Fruit fly (Drosophila melanogaster) whole organism, embryonic: ENCODE data around the gene hang.

Experiments
- ATbp ChIP-seq: fragments of 200-800 bp; sonication (Bioruptor generic); optimal IDR thresholded peaks from 2 replicates; lab custom pipeline; 2017; ENCODE audit warnings: missing biosample characterization, mild to moderate bottlenecking, missing genetic modification characterization, missing genetic modification reagents
- CG2202 ChIP-seq: fragments of 200-800 bp; sonication (Bioruptor generic); optimal IDR thresholded peaks from 2 replicates; lab custom pipeline; 2018; ENCODE audit warnings: missing biosample characterization, mild to moderate bottlenecking, missing genetic modification characterization
- CG2712 ChIP-seq: fragments of 200-800 bp; optimal IDR thresholded peaks from 3 replicates; lab custom pipeline; 2019; ENCODE audit warnings: missing biosample characterization, mild to moderate bottlenecking, missing genetic modification characterization, moderate library complexity
- CG7987 ChIP-seq: fragments of 200-800 bp; sonication (Bioruptor generic); optimal IDR thresholded peaks from 2 replicates; lab custom pipeline; 2018; ENCODE audit warnings: missing biosample characterization, mild to moderate bottlenecking, missing genetic modification characterization, moderate library complexity
- E2f1 ChIP-seq: fragments of 200-800 bp; sonication (Bioruptor generic); IDR thresholded peaks from 2 replicates; pipeline ENCODE4 v1.3.6; 2022; ENCODE audit warnings: missing biosample characterization, missing genetic modification characterization
- Fer2 ChIP-seq: fragments of 200-800 bp; sonication (Bioruptor generic); optimal IDR thresholded peaks from 2 replicates; lab custom pipeline; 2018; ENCODE audit warnings: missing biosample characterization, mild to moderate bottlenecking, missing genetic modification characterization, moderate library complexity
- Hey ChIP-seq: fragments of 200-800 bp; sonication (Bioruptor generic); optimal IDR thresholded peaks from 3 replicates; lab custom pipeline; 2018; ENCODE audit warnings: missing biosample characterization, mild to moderate bottlenecking, missing genetic modification characterization
- NC2α ChIP-seq: fragments of 200-800 bp; sonication (Bioruptor generic); optimal IDR thresholded peaks from 2 replicates; lab custom pipeline; 2016; ENCODE audit warnings: missing biosample characterization, missing genetic modification characterization
- insv ChIP-seq, 2 experiments: fragments of 200-800 bp; sonication (Bioruptor generic); optimal IDR thresholded peaks; 3 replicates each; lab custom pipeline; 2016 to 2018; ENCODE audit warnings: missing biosample characterization in 2 of 2, missing genetic modification characterization in 2 of 2
- lola ChIP-seq, 3 experiments: fragments of >200 bp in 2 of 3; fragments of 200-800 bp in 1 of 3; sonication (Bioruptor generic) in 1 of 3; optimal IDR thresholded peaks; 2 replicates each; lab custom pipeline; 2017 to 2019; ENCODE audit warnings: missing biosample characterization in 3 of 3, missing genetic modification characterization in 3 of 3, mild to moderate bottlenecking in 1 of 3, moderate library complexity in 1 of 3
- stwl ChIP-seq: fragments of 200-800 bp; sonication (Bioruptor generic); optimal IDR thresholded peaks from 3 replicates; lab custom pipeline; 2018; ENCODE audit warnings: missing biosample characterization, mild to moderate bottlenecking, missing genetic modification characterization, moderate library complexity

DNA sequence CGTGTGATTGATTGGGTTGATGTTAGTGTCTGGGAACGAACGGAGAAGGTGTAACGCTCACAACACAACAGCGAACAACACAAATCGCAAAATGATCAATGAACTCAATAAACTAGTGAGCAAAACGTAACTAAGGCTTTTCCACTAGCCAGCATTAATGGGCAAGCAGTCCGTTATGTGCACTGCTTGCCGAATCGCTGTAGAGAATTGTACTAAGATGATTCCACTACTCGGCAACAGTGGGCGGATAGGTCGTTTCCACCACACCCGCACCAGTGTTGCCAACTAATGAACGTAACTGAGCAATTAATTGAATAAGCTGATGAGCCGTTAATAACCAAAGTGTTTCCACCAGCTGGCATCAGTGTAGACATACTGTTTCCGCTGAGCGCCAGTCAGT is 61.9 kb downstream of the hang start:
- TF ChIP-seq insv (GFP tag; optimal IDR thresholded peaks at IDR 0.05; lab: Kevin White, UChicago) (no peak), lola (GFP tag; optimal IDR thresholded peaks at IDR 0.05; lab: Kevin White, UChicago) (no peak), CG7987 (GFP tag; lab: Kevin White, UChicago) (no peak), stwl (peak; percentile 46), ATbp (no peak), E2f1 (GFP tag; lab: Robert Waterston, UW) (no peak), NC2α (GFP tag; lab: Kevin White, UChicago) (no peak), Hey (no peak), CG2202 (tag; lab: Kevin White, UChicago) (no peak), CG2712 (no peak), Fer2 (tag; lab: Kevin White, UChicago) (no peak)
